Worm (Caenorhabditis elegans) whole organism, L2 larva: Measurements from ENCODE around the gene folt-3.

ENCODE experiments used
- egl-27 ChIP-seq: sonication (generic microtip); optimal IDR thresholded peaks from 3 replicates; lab custom pipeline; 2017; ENCODE audit warnings: missing biosample characterization, missing genetic modification reagents, missing genetic modification characterization
- elt-3 ChIP-seq: sonication (generic microtip); optimal IDR thresholded peaks from 2 replicates; lab custom pipeline; 2017; ENCODE audit warnings: missing biosample characterization, missing genetic modification characterization
- gmeb-1 ChIP-seq: fragments of 150-350 bp; optimal IDR thresholded peaks from 2 replicates; lab custom pipeline; 2014; ENCODE audit warnings: missing biosample characterization, missing genetic modification characterization
- mab-5 ChIP-seq: fragments of 150-350 bp; optimal IDR thresholded peaks from 2 replicates; lab custom pipeline; 2014; ENCODE audit warnings: missing biosample characterization, missing genetic modification characterization
- sma-3 ChIP-seq: sonication (generic microtip); optimal IDR thresholded peaks from 2 replicates; lab custom pipeline; 2016; ENCODE audit warnings: missing genetic modification reagents, missing genetic modification characterization, missing compliant biosample characterization
- snpc-4 ChIP-seq: fragments of 150-350 bp; optimal IDR thresholded peaks from 2 replicates; lab custom pipeline; 2014; ENCODE audit warnings: missing biosample characterization, missing genetic modification characterization
- unc-62 ChIP-seq: fragments of 150-350 bp; optimal IDR thresholded peaks from 2 replicates; lab custom pipeline; 2014; ENCODE audit warnings: missing biosample characterization, missing genetic modification reagents, missing genetic modification characterization
- zag-1 ChIP-seq: fragments of 150-350 bp; optimal IDR thresholded peaks from 2 replicates; lab custom pipeline; 2014; ENCODE audit warnings: missing biosample characterization, missing genetic modification characterization

DNA sequence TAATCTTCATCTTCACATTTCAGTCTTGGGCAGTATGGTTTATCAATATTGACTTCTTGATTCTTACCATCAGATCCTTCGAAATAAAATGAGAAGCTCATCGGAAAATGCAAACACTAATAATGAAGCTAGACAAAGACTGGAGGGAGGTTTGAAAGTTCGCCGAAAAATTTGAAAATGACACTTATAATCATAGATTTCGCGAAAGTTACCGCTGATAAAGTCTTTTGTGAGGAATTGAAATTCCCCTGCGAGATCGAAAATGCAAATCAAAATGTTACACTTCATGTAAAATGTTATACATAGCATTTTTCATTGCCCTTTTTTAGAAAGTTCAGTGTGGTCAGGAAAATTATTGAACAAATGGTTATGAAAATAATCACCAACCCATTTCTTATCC, 11.3 kb downstream of the folt-3 start, which contains the start of gene C50E3.7:
- TF ChIP-seq egl-27 (tag; lab: Kevin White, UChicago), result no peak
- TF ChIP-seq gmeb-1, result no peak
- no peak for TF ChIP-seq sma-3 (GFP tag; lab: Kevin White, UChicago)
- TF ChIP-seq zag-1 (tag; lab: Kevin White, UChicago), result no peak
- no peak for TF ChIP-seq unc-62 (GFP tag; lab: Kevin White, UChicago)
- no peak for TF ChIP-seq snpc-4 (tag; lab: Kevin White, UChicago)
- TF ChIP-seq mab-5, result no peak
- no peak for TF ChIP-seq elt-3 (tag; lab: Kevin White, UChicago)
